Worm (Caenorhabditis elegans): ENCODE measurements around the gene F26F12.8.

Gene F26F12.8

ce11 chrV:5843415-5844337 is 18.7 kb downstream of the F26F12.8 start (continued):
- no peak for TF ChIP-seq zip-2 (tag; optimal IDR thresholded peaks at IDR 0.05)
- TF ChIP-seq php-3 (GFP tag; IDR thresholded peaks at IDR 0.05) = peak; percentile 68
- peak; percentile 5 for TF ChIP-seq nhr-6 (tag; optimal IDR thresholded peaks at IDR 0.05)
- TF ChIP-seq sdz-12 (GFP tag; optimal IDR thresholded peaks at IDR 0.05) = no peak
- TF ChIP-seq F44E2.7 (GFP tag; IDR thresholded peaks at IDR 0.05) = no peak
- no peak for TF ChIP-seq ceh-82 (tag; optimal IDR thresholded peaks at IDR 0.05)
- no peak for TF ChIP-seq snpc-4 (tag; optimal IDR thresholded peaks at IDR 0.05)
- TF ChIP-seq pha-4 (GFP tag; IDR thresholded peaks at IDR 0.05) = peak; percentile 56
- peak; percentile 62 for TF ChIP-seq pha-4 (tag; optimal IDR thresholded peaks at IDR 0.05)
- TF ChIP-seq D1046.2 (GFP tag; IDR thresholded peaks at IDR 0.05) = 0 out of 2 replicates have a peak, but pooled peaks have one; percentile 55
- peak; percentile 53; the same call in 1 of the 2 replicates for TF ChIP-seq lin-29 (GFP tag; IDR thresholded peaks at IDR 0.05)
- peak; percentile 91 for TF ChIP-seq nhr-28 (tag; optimal IDR thresholded peaks at IDR 0.05)
- 0 out of 2 replicates have a peak, but pooled peaks have one; percentile 7 for TF ChIP-seq tra-1 (GFP tag; IDR thresholded peaks at IDR 0.05)
- 0 out of 2 replicates have a peak, but pooled peaks have one; percentile 15 for TF ChIP-seq madf-9 (GFP tag; conservative IDR thresholded peaks at IDR 0.05)
- 0 out of 2 replicates have a peak, but pooled peaks have one; percentile 9 for TF ChIP-seq zfp-3 (GFP tag; conservative IDR thresholded peaks at IDR 0.05)
- peak; percentile 87 for TF ChIP-seq nhr-77 (tag; optimal IDR thresholded peaks at IDR 0.05)

ce11 chrV:5842507-5843144 is 19.7 kb downstream of the F26F12.8 start:
- peak; percentile 41; the same call in 1 of the 2 replicates for TF ChIP-seq php-3 (GFP tag; IDR thresholded peaks at IDR 0.05)
- TF ChIP-seq hif-1 (tag; optimal IDR thresholded peaks at IDR 0.05) = peak in 1 of 2 experiments; percentile 59
- TF ChIP-seq ceh-28 (tag; optimal IDR thresholded peaks at IDR 0.05) = no peak
- no peak for TF ChIP-seq ces-1 (GFP tag; optimal IDR thresholded peaks at IDR 0.05)
- TF ChIP-seq F10B5.3 (tag; optimal IDR thresholded peaks at IDR 0.05) = no peak
- peak; percentile 67 for TF ChIP-seq nhr-28 (tag; optimal IDR thresholded peaks at IDR 0.05)
- TF ChIP-seq tra-1 (GFP tag; IDR thresholded peaks at IDR 0.05) = 0 out of 2 replicates have a peak, but pooled peaks have one; percentile 5
- no peak for TF ChIP-seq lin-1 (GFP tag; IDR thresholded peaks at IDR 0.05)
- 0 out of 2 replicates have a peak, but pooled peaks have one; percentile 7 for TF ChIP-seq ceh-20 (GFP tag; IDR thresholded peaks at IDR 0.05)
- peak; percentile 76 for TF ChIP-seq hlh-30 (tag; optimal IDR thresholded peaks at IDR 0.05; ENCODE audit: insufficient read depth)
- no peak for TF ChIP-seq lin-38 (GFP tag; IDR thresholded peaks at IDR 0.05)
- no peak for TF ChIP-seq lin-13 (GFP tag; optimal IDR thresholded peaks at IDR 0.05)
- no peak for TF ChIP-seq madf-9 (GFP tag; conservative IDR thresholded peaks at IDR 0.05)
- TF ChIP-seq hlh-11 (tag; optimal IDR thresholded peaks at IDR 0.05) = peak; percentile 57
- no peak for TF ChIP-seq hmg-1.1 (GFP tag; IDR thresholded peaks at IDR 0.05)
- no peak for TF ChIP-seq nhr-111 (GFP tag; optimal IDR thresholded peaks at IDR 0.05)
- TF ChIP-seq ama-1 (optimal IDR thresholded peaks at IDR 0.05) = peak; percentile 40
- no peak for TF ChIP-seq ztf-11 (tag; optimal IDR thresholded peaks at IDR 0.05)
- peak; percentile 19 for TF ChIP-seq nhr-48 (tag; optimal IDR thresholded peaks at IDR 0.05)
- no peak for TF ChIP-seq mxl-3 (GFP tag; optimal IDR thresholded peaks at IDR 0.05)
- TF ChIP-seq F44E2.7 (GFP tag; IDR thresholded peaks at IDR 0.05) = no peak
- no peak for TF ChIP-seq saeg-2 (GFP tag; IDR thresholded peaks at IDR 0.05)
- no peak for TF ChIP-seq R02D3.7 (tag; optimal IDR thresholded peaks at IDR 0.05)
- no peak for TF ChIP-seq Y48G9A.11 (GFP tag; IDR thresholded peaks at IDR 0.05)
- TF ChIP-seq jun-1 (tag; optimal IDR thresholded peaks at IDR 0.05) = no peak
- TF ChIP-seq lir-3 (tag; optimal IDR thresholded peaks at IDR 0.05) = no peak
- TF ChIP-seq Y5F2A.4 (GFP tag; optimal IDR thresholded peaks at IDR 0.05) = no peak
- no peak for TF ChIP-seq daf-19 (GFP tag; conservative IDR thresholded peaks at IDR 0.05)
- TF ChIP-seq rbr-2 (tag; optimal IDR thresholded peaks at IDR 0.05) = no peak
- no peak for TF ChIP-seq spr-3 (GFP tag; optimal IDR thresholded peaks at IDR 0.05)
- 0 out of 2 replicates have a peak, but pooled peaks have one; percentile 30 for TF ChIP-seq mxl-2 (GFP tag; conservative IDR thresholded peaks at IDR 0.05)
- no peak for TF ChIP-seq fos-1 (tag; optimal IDR thresholded peaks at IDR 0.05)
- no peak for TF ChIP-seq T20F7.1 (GFP tag; optimal IDR thresholded peaks at IDR 0.05)
- TF ChIP-seq mdl-1 (tag; optimal IDR thresholded peaks at IDR 0.05) = no peak
- no peak for TF ChIP-seq dmd-8 (GFP tag; IDR thresholded peaks at IDR 0.05)
- no peak for TF ChIP-seq attf-4 (tag; optimal IDR thresholded peaks at IDR 0.05)

Measured in whole organism, L4 larva.